Worm (Caenorhabditis elegans): ENCODE results near the gene sphk-1.

DNA sequence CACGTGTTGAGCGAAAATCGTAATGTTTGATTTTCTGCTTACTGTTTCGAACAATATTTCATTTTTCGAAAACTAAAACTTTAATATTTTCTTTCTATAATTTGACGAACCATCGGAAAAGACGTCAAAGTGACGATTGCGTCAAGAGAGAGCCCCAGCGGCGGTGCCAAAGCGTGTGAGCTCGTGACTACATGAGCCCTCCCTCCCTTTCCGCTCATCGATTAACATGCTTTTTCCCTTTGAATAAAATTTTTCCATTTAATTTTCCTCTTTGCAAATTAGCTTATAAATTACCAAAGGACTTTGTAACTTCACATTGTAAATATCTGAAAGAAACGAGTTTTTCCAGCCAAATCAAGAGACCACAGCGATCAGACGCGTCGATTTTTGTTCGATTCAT is 41.5 kb upstream of the sphk-1 start:
- TF ChIP-seq F33H1.4 (GFP tag; IDR thresholded peaks at IDR 0.05) (no peak), F57A8.1 (GFP tag; optimal IDR thresholded peaks at IDR 0.05) (no peak), cebp-1 (GFP tag; IDR thresholded peaks at IDR 0.05) (no peak), cebp-1 (tag; optimal IDR thresholded peaks at IDR 0.05) (no peak), Y95B8A.8 (GFP tag; IDR thresholded peaks at IDR 0.05) (no peak), zim-3 (tag; optimal IDR thresholded peaks at IDR 0.05) (no peak), fkh-3 (tag; optimal IDR thresholded peaks at IDR 0.05) (no peak), mcd-1 (GFP tag; IDR thresholded peaks at IDR 0.05) (no peak), K12H6.12 (tag; optimal IDR thresholded peaks at IDR 0.05) (no peak), lsy-27 (tag; optimal IDR thresholded peaks at IDR 0.05; ENCODE audit: borderline replicate concordance, insufficient read depth) (no peak), ets-4 (GFP tag; optimal IDR thresholded peaks at IDR 0.05) (no peak), mxl-1 (tag; optimal IDR thresholded peaks at IDR 0.05) (no peak), tlf-1 (GFP tag; optimal IDR thresholded peaks at IDR 0.05) (no peak)
